Fruit fly (Drosophila melanogaster): ENCODE data around the gene IntS11.

The IntS11 gene

dm6 chr3R:29699220-29699619, 45.9 kb upstream of the IntS11 start (continued):
- TF ChIP-seq cas (GFP tag; IDR thresholded peaks at IDR 0.05) (no peak), CG2199 (GFP tag; IDR thresholded peaks at IDR 0.05) (no peak), jigr1 (GFP tag; IDR thresholded peaks at IDR 0.05) (no peak), ash1 (GFP tag; optimal IDR thresholded peaks at IDR 0.05) (no peak), Atf6 (GFP tag; IDR thresholded peaks at IDR 0.05) (no peak), row (GFP tag; IDR thresholded peaks at IDR 0.05) (peak; percentile 43; the same call in 2 of the 3 replicates), hkb (optimal IDR thresholded peaks at IDR 0.05) (no peak), hkb (GFP tag; IDR thresholded peaks at IDR 0.05) (peak; percentile 49), zfh1 (GFP tag; IDR thresholded peaks at IDR 0.05) (peak; percentile 72), otp (GFP tag; IDR thresholded peaks at IDR 0.05) (peak; percentile 64; the same call in 1 of the 3 replicates), Xbp1 (GFP tag; optimal IDR thresholded peaks at IDR 0.05) (peak; percentile 0), CG10366 (GFP tag; IDR thresholded peaks at IDR 0.05) (peak; percentile 35; the same call in 1 of the 2 replicates), CG9215 (GFP tag; IDR thresholded peaks at IDR 0.05) (peak; percentile 46; the same call in 1 of the 2 replicates), CG6689 (GFP tag; IDR thresholded peaks at IDR 0.05) (peak; percentile 69), CG9727 (GFP tag; optimal IDR thresholded peaks at IDR 0.05) (peak; percentile 25), fd102C (GFP tag; optimal IDR thresholded peaks at IDR 0.05) (no peak), CG2875 (GFP tag; optimal IDR thresholded peaks at IDR 0.05) (peak; percentile 28), D19A (tag; optimal IDR thresholded peaks at IDR 0.05) (peak; percentile 1), al (GFP tag; IDR thresholded peaks at IDR 0.05) (no peak), gem (tag; optimal IDR thresholded peaks at IDR 0.05) (peak; percentile 73), ttk (GFP tag; IDR thresholded peaks at IDR 0.05) (peak; percentile 66; the same call in 1 of the 2 replicates), HLHmδ (GFP tag; optimal IDR thresholded peaks at IDR 0.05) (no peak), btn (GFP tag; optimal IDR thresholded peaks at IDR 0.05) (no peak), crc (GFP tag; optimal IDR thresholded peaks at IDR 0.05) (no peak), wor (GFP tag; IDR thresholded peaks at IDR 0.05) (0 out of 2 replicates have a peak, but pooled peaks have one; percentile 20), bbx (GFP tag; IDR thresholded peaks at IDR 0.05; ENCODE audit: partially characterized antibody) (no peak), grn (GFP tag; optimal IDR thresholded peaks at IDR 0.05) (no peak), CG13775 (GFP tag; optimal IDR thresholded peaks at IDR 0.05) (no peak), H15 (GFP tag; IDR thresholded peaks at IDR 0.05) (peak; percentile 65; the same call in 1 of the 3 replicates), chm (GFP tag; IDR thresholded peaks at IDR 0.05) (0 out of 2 replicates have a peak, but pooled peaks have one; percentile 29), Drgx (GFP tag; IDR thresholded peaks at IDR 0.05) (peak; percentile 26; the same call in 1 of the 2 replicates), jing (GFP tag; optimal IDR thresholded peaks at IDR 0.05) (no peak), CG4424 (GFP tag; optimal IDR thresholded peaks at IDR 0.05) (peak; percentile 45), kay (GFP tag; optimal IDR thresholded peaks at IDR 0.05) (no peak), Sox102F (GFP tag; optimal IDR thresholded peaks at IDR 0.05) (peak; percentile 34), CG6272 (GFP tag; IDR thresholded peaks at IDR 0.05) (peak; percentile 39; the same call in 1 of the 2 replicates), CG8388 (GFP tag; optimal IDR thresholded peaks at IDR 0.05) (peak; percentile 49), dmrt99B (tag; optimal IDR thresholded peaks at IDR 0.05) (peak; percentile 62), Antp (GFP tag; optimal IDR thresholded peaks at IDR 0.05) (peak; percentile 59), Hr39 (optimal IDR thresholded peaks at IDR 0.05) (no peak), CG11695 (GFP tag; IDR thresholded peaks at IDR 0.05) (peak; percentile 61; the same call in 2 of the 3 replicates), CG13424 (tag; optimal IDR thresholded peaks at IDR 0.05) (peak; percentile 18), tgo (GFP tag; IDR thresholded peaks at IDR 0.05) (peak; percentile 51; the same call in 2 of the 3 replicates), CG8765 (GFP tag; IDR thresholded peaks at IDR 0.05) (peak; percentile 35; the same call in 1 of the 2 replicates), Mad (GFP tag; optimal IDR thresholded peaks at IDR 0.05) (no peak), pnt (GFP tag; optimal IDR thresholded peaks at IDR 0.05) (peak; percentile 70), CG31441 (GFP tag; IDR thresholded peaks at IDR 0.05) (peak; percentile 66), tna (GFP tag; IDR thresholded peaks at IDR 0.05; ENCODE audit: partially characterized antibody) (no peak), her (GFP tag; optimal IDR thresholded peaks at IDR 0.05) (no peak), CG7786 (GFP tag; optimal IDR thresholded peaks at IDR 0.05) (no peak), ab (GFP tag; optimal IDR thresholded peaks at IDR 0.05) (no peak), knrl (GFP tag; IDR thresholded peaks at IDR 0.05; ENCODE audit: partially characterized antibody) (no peak)

Measured in whole organism, embryonic.